Fruit fly (Drosophila melanogaster) whole organism, prepupa: ENCODE results near the gene CG4161.

Experiments
- Blimp-1 ChIP-seq: fragments of 200-800 bp; sonication (Bioruptor generic); optimal IDR thresholded peaks from 3 replicates; lab custom pipeline; 2017; ENCODE audit warnings: missing biosample characterization, missing genetic modification characterization, mild to moderate bottlenecking, moderate library complexity, missing genetic modification reagents
- CG10631 ChIP-seq: fragments of 200-800 bp; sonication (Bioruptor generic); optimal IDR thresholded peaks from 2 replicates; lab custom pipeline; 2016; ENCODE audit warnings: missing biosample characterization, missing genetic modification characterization
- CG10669 ChIP-seq: fragments of 200-800 bp; sonication (Bioruptor generic); optimal IDR thresholded peaks from 3 replicates; lab custom pipeline; 2018; ENCODE audit warnings: missing biosample characterization, mild to moderate bottlenecking, missing genetic modification characterization, moderate library complexity
- CG11294 ChIP-seq: fragments of 200-800 bp; sonication (Bioruptor generic); IDR thresholded peaks from 2 replicates; pipeline ENCODE4 v1.3.6; 2022; ENCODE audit warnings: missing biosample characterization, missing genetic modification characterization
- CG11762 ChIP-seq: fragments of 200-800 bp; sonication (Bioruptor generic); optimal IDR thresholded peaks from 3 replicates; lab custom pipeline; 2016; ENCODE audit warnings: missing biosample characterization, missing genetic modification characterization; ENCODE audit not compliant: insufficient read depth
- CG11902 ChIP-seq: fragments of 200-800 bp; sonication (Bioruptor generic); optimal IDR thresholded peaks from 3 replicates; lab custom pipeline; 2016; ENCODE audit warnings: missing biosample characterization, missing genetic modification characterization
- CG15336 ChIP-seq: fragments of 200-800 bp; sonication (Bioruptor generic); IDR thresholded peaks from 2 replicates; pipeline ENCODE4 v1.3.6; 2022; ENCODE audit warnings: missing biosample characterization, missing genetic modification characterization
- CG1621 ChIP-seq: fragments of 200-800 bp; sonication (Bioruptor generic); optimal IDR thresholded peaks from 3 replicates; lab custom pipeline; 2018; ENCODE audit warnings: missing biosample characterization, mild to moderate bottlenecking, missing genetic modification characterization
- CG16779 ChIP-seq: fragments of 200-800 bp; sonication (Bioruptor generic); optimal IDR thresholded peaks from 3 replicates; lab custom pipeline; 2017; ENCODE audit warnings: missing biosample characterization, mild to moderate bottlenecking, missing genetic modification characterization
- CG31627 ChIP-seq: fragments of 200-800 bp; sonication (Bioruptor generic); optimal IDR thresholded peaks from 3 replicates; lab custom pipeline; 2016; ENCODE audit warnings: missing biosample characterization, missing genetic modification characterization
- CG32006 ChIP-seq: fragments of 200-800 bp; sonication (Bioruptor generic); optimal IDR thresholded peaks from 3 replicates; lab custom pipeline; 2017; ENCODE audit warnings: missing biosample characterization, mild to moderate bottlenecking, missing genetic modification characterization
- CG34406 ChIP-seq: fragments of 200-800 bp; sonication (Bioruptor generic); optimal IDR thresholded peaks from 3 replicates; lab custom pipeline; 2016; ENCODE audit warnings: missing biosample characterization, missing genetic modification characterization
- CG3919 ChIP-seq: fragments of 200-800 bp; sonication (Bioruptor generic); optimal IDR thresholded peaks from 3 replicates; lab custom pipeline; 2016; ENCODE audit warnings: missing biosample characterization, missing genetic modification characterization
- CG6276 ChIP-seq: fragments of 200-800 bp; sonication (Bioruptor generic); optimal IDR thresholded peaks from 2 replicates; lab custom pipeline; 2017; ENCODE audit warnings: missing biosample characterization, mild to moderate bottlenecking, missing genetic modification characterization
- CG6792 ChIP-seq: fragments of 200-800 bp; sonication (Bioruptor generic); optimal IDR thresholded peaks from 3 replicates; lab custom pipeline; 2016; ENCODE audit warnings: missing biosample characterization, missing genetic modification characterization
- CG6808 ChIP-seq: fragments of 200-800 bp; sonication (Bioruptor generic); optimal IDR thresholded peaks from 3 replicates; lab custom pipeline; 2017; ENCODE audit warnings: missing biosample characterization, missing genetic modification characterization, mild to moderate bottlenecking, moderate library complexity, missing genetic modification reagents
- CG6854 ChIP-seq: fragments of 200-800 bp; sonication (Bioruptor generic); optimal IDR thresholded peaks from 2 replicates; lab custom pipeline; 2017; ENCODE audit warnings: missing biosample characterization, mild to moderate bottlenecking, missing genetic modification characterization
- CG7368 ChIP-seq: fragments of 200-800 bp; sonication (Bioruptor generic); optimal IDR thresholded peaks from 3 replicates; lab custom pipeline; 2016; ENCODE audit warnings: missing biosample characterization, missing genetic modification characterization
- CG8319 ChIP-seq: fragments of 200-800 bp; sonication (Bioruptor generic); optimal IDR thresholded peaks from 3 replicates; lab custom pipeline; 2016; ENCODE audit warnings: missing biosample characterization, missing genetic modification characterization
- CG8632 ChIP-seq: fragments of 200-800 bp; sonication (Bioruptor generic); optimal IDR thresholded peaks from 3 replicates; lab custom pipeline; 2016; ENCODE audit warnings: missing biosample characterization, missing genetic modification characterization
- CG9139 ChIP-seq: fragments of 200-800 bp; sonication (Bioruptor generic); optimal IDR thresholded peaks from 3 replicates; lab custom pipeline; 2017; ENCODE audit warnings: missing biosample characterization, mild to moderate bottlenecking, missing genetic modification characterization
- Eip75B ChIP-seq: fragments of 200-800 bp; sonication (Bioruptor generic); optimal IDR thresholded peaks from 3 replicates; lab custom pipeline; 2016; ENCODE audit warnings: missing biosample characterization, missing genetic modification characterization
- Eip78C ChIP-seq: fragments of 200-800 bp; sonication (Bioruptor generic); peaks from one replicate; lab custom pipeline; 2016; ENCODE audit warnings: missing biosample characterization, missing genetic modification characterization
- Eip93F ChIP-seq: fragments of 200-800 bp; sonication (Bioruptor generic); optimal IDR thresholded peaks from 2 replicates; lab custom pipeline; 2016; ENCODE audit warnings: missing biosample characterization, mild to moderate bottlenecking, missing genetic modification characterization
- Ets96B ChIP-seq: fragments of 200-800 bp; optimal IDR thresholded peaks from 2 replicates; lab custom pipeline; 2019; ENCODE audit warnings: missing biosample characterization, mild to moderate bottlenecking, missing genetic modification characterization, moderate library complexity
- Hr38 ChIP-seq: sonication (Bioruptor generic); optimal IDR thresholded peaks from 2 replicates; lab custom pipeline; 2016; ENCODE audit warnings: missing biosample characterization, missing genetic modification characterization
- Hr39 ChIP-seq: fragments of 200-800 bp; sonication (Bioruptor generic); optimal IDR thresholded peaks from 2 replicates; lab custom pipeline; 2016; ENCODE audit warnings: missing biosample characterization, missing genetic modification characterization
- Hr4 ChIP-seq: fragments of 200-800 bp; sonication (Bioruptor generic); optimal IDR thresholded peaks from 3 replicates; lab custom pipeline; 2016; ENCODE audit warnings: missing biosample characterization, missing genetic modification characterization
- Met ChIP-seq: fragments of 200-800 bp; sonication (Bioruptor generic); optimal IDR thresholded peaks from 3 replicates; lab custom pipeline; 2016; ENCODE audit warnings: missing biosample characterization, missing genetic modification characterization
- OdsH ChIP-seq: fragments of 200-800 bp; sonication (Bioruptor generic); optimal IDR thresholded peaks from 3 replicates; lab custom pipeline; 2016; ENCODE audit warnings: missing biosample characterization, missing genetic modification characterization
- Smox ChIP-seq: fragments of 200-800 bp; sonication (Bioruptor generic); optimal IDR thresholded peaks from 3 replicates; lab custom pipeline; 2016; ENCODE audit warnings: missing biosample characterization, missing genetic modification characterization
- Sox15 ChIP-seq: fragments of 200-800 bp; sonication (Bioruptor generic); optimal IDR thresholded peaks from 3 replicates; lab custom pipeline; 2016; ENCODE audit warnings: missing biosample characterization, missing genetic modification characterization
- achi ChIP-seq: fragments of 200-800 bp; sonication (Bioruptor generic); optimal IDR thresholded peaks from 3 replicates; lab custom pipeline; 2016; ENCODE audit warnings: missing biosample characterization, missing genetic modification characterization
- acj6 ChIP-seq: fragments of 200-800 bp; sonication (Bioruptor generic); optimal IDR thresholded peaks from 3 replicates; lab custom pipeline; 2016; ENCODE audit warnings: missing biosample characterization, missing genetic modification characterization
- cyc ChIP-seq: fragments of 200-800 bp; sonication (Bioruptor generic); optimal IDR thresholded peaks from 3 replicates; lab custom pipeline; 2016; ENCODE audit warnings: missing biosample characterization, missing genetic modification characterization
- dac ChIP-seq: fragments of 200-800 bp; sonication (Bioruptor generic); optimal IDR thresholded peaks from 2 replicates; lab custom pipeline; 2017; ENCODE audit warnings: missing biosample characterization, mild to moderate bottlenecking, missing genetic modification characterization
- dsx ChIP-seq: fragments of 200-800 bp; optimal IDR thresholded peaks from 3 replicates; lab custom pipeline; 2019; ENCODE audit warnings: missing biosample characterization, mild to moderate bottlenecking, missing genetic modification characterization, moderate library complexity; ENCODE audit not compliant: poor library complexity, severe bottlenecking
- eg ChIP-seq: fragments of 200-800 bp; sonication (Bioruptor generic); IDR thresholded peaks from 3 replicates; pipeline ENCODE4 v1.3.6; 2022; ENCODE audit warnings: missing biosample characterization, missing genetic modification characterization
- fd59A ChIP-seq: fragments of 200-800 bp; sonication (Bioruptor generic); optimal IDR thresholded peaks from 2 replicates; lab custom pipeline; 2017; ENCODE audit warnings: missing biosample characterization, mild to moderate bottlenecking, missing genetic modification characterization, missing genetic modification reagents
- fd85E ChIP-seq: fragments of 200-800 bp; sonication (Bioruptor generic); optimal IDR thresholded peaks from 3 replicates; lab custom pipeline; 2016; ENCODE audit warnings: missing biosample characterization, missing genetic modification characterization
- fkh ChIP-seq: fragments of 200-800 bp; sonication (Bioruptor generic); optimal IDR thresholded peaks from 3 replicates; lab custom pipeline; 2017; ENCODE audit warnings: missing biosample characterization, mild to moderate bottlenecking, missing genetic modification characterization, moderate library complexity
- lz ChIP-seq: fragments of 200-800 bp; sonication (Bioruptor generic); optimal IDR thresholded peaks from 3 replicates; lab custom pipeline; 2016; ENCODE audit warnings: missing biosample characterization, missing genetic modification characterization
- net ChIP-seq: fragments of 200-800 bp; sonication (Bioruptor generic); optimal IDR thresholded peaks from 3 replicates; lab custom pipeline; 2016; ENCODE audit warnings: missing biosample characterization, missing genetic modification characterization
- pdm3 ChIP-seq: fragments of 200-800 bp; sonication (Bioruptor generic); optimal IDR thresholded peaks from 3 replicates; lab custom pipeline; 2016; ENCODE audit warnings: missing biosample characterization, missing genetic modification characterization
- salr ChIP-seq, 2 experiments: fragments of 200-800 bp; sonication (Bioruptor generic); optimal IDR thresholded peaks; 3 replicates each; lab custom pipeline; 2016 to 2018; ENCODE audit warnings: missing biosample characterization in 2 of 2, missing genetic modification characterization in 2 of 2, mild to moderate bottlenecking in 1 of 2
- spab ChIP-seq: fragments of 200-800 bp; sonication (Bioruptor generic); optimal IDR thresholded peaks from 2 replicates; lab custom pipeline; 2017; ENCODE audit warnings: missing biosample characterization, mild to moderate bottlenecking, missing genetic modification characterization, missing genetic modification reagents
- svp ChIP-seq: fragments of 200-800 bp; sonication (Bioruptor generic); peaks from one replicate; lab custom pipeline; 2016; ENCODE audit warnings: missing biosample characterization, missing genetic modification characterization
- topi ChIP-seq: fragments of 200-800 bp; sonication (Bioruptor generic); optimal IDR thresholded peaks from 3 replicates; lab custom pipeline; 2016; ENCODE audit warnings: missing biosample characterization, missing genetic modification characterization

Gene CG4161

DNA sequence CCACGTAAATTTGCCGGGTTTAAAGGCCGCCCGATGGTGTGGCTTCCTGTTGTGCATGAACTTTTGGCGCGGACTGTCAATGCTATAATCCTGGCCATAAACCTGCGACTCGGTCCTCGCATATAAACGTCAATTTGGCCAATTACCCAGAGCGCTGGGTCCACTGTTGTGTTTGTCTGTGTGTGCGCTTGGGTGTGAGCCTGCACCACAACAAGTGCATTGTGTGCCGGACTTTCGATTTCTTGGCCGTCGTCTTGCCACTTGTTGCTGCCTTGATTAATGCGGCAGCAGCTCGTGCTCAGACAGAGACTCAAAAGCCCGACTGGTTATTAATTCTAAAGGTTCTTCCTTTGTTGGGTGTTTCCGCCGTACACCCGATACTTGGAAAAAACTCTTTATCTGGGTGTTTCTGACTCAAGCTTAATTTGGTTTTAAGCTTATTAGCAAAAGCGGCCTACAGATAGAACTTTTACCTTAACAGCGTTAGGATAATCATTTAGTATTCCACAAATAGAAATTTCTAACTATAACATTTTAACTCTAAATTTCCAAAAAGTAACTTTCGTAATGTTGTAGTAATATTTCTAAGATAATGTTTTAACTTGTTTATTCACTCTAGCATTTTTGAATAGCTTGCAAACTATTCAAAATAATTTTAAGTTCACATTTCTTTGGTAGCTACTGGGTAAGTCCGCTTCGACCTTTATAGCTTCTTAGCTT is 45.1 kb upstream of the CG4161 start (continued):
- no peak for TF ChIP-seq fkh
- TF ChIP-seq CG8319 (GFP tag; lab: Kevin White, UChicago), result no peak
- TF ChIP-seq CG3919 (GFP tag; lab: Kevin White, UChicago), result peak; percentile 25
- peak; percentile 47 for TF ChIP-seq CG10669
- no peak for TF ChIP-seq CG16779 (tag; lab: Kevin White, UChicago)
- peak; percentile 62 for TF ChIP-seq fd59A (GFP tag; lab: Kevin White, UChicago)
- no peak for TF ChIP-seq CG7368 (GFP tag; lab: Kevin White, UChicago)
- peak; percentile 50 for TF ChIP-seq CG31627
- peak; percentile 44 for TF ChIP-seq lz (GFP tag; lab: Kevin White, UChicago)

DNA sequence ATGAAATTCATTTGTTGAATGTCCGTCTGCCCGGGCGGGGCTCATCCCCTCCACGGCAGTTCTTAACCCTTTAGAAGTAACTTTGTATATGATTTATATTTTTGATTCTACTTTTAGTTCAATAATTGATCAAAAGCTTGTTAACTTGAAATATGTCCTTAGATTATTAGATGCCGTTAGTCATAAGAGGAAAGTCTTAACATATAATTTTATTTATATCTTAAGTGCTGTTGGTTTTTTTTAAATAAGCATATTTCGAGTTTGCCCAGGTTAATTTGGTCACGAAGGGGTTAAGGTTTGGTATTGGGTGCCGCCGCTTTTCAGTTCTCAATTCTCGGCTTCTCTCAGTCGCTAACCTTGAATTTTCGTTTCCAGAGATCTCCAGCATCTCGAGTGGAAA is 44.1 kb upstream of the CG4161 start:
- TF ChIP-seq fd59A (GFP tag; lab: Kevin White, UChicago) (peak; percentile 87), CG11294 (GFP tag; lab: Robert Waterston, UW) (no peak), topi (GFP tag; lab: Kevin White, UChicago) (peak; percentile 85), CG34406 (GFP tag; lab: Kevin White, UChicago) (peak; percentile 53), CG6276 (GFP tag; lab: Kevin White, UChicago) (no peak), CG6792 (GFP tag; lab: Kevin White, UChicago) (peak; percentile 65), CG11762 (GFP tag; lab: Kevin White, UChicago) (no peak), Sox15 (peak; percentile 38), fd85E (GFP tag; lab: Kevin White, UChicago) (no peak), CG15336 (GFP tag; lab: Robert Waterston, UW) (no peak), pdm3 (GFP tag; lab: Kevin White, UChicago) (peak; percentile 50), CG10669 (peak; percentile 83), eg (GFP tag; lab: Robert Waterston, UW) (no peak), CG7368 (GFP tag; lab: Kevin White, UChicago) (peak; percentile 63), Eip75B (GFP tag; lab: Kevin White, UChicago) (peak; percentile 72), svp (GFP tag; lab: Kevin White, UChicago) (peak; percentile 91), CG6808 (GFP tag; lab: Kevin White, UChicago) (peak; percentile 89), salr (GFP tag; optimal IDR thresholded peaks at IDR 0.05; lab: Kevin White, UChicago) (peak in 1 of 2 experiments; percentile 68), acj6 (GFP tag; lab: Kevin White, UChicago) (peak; percentile 62), Blimp-1 (GFP tag; lab: Kevin White, UChicago) (peak; percentile 53), dsx (peak; percentile 85), cyc (GFP tag; lab: Kevin White, UChicago) (peak; percentile 67), CG1621 (tag; lab: Kevin White, UChicago) (peak; percentile 62), Hr38 (GFP tag; lab: Kevin White, UChicago) (no peak), Ets96B (tag; lab: Kevin White, UChicago) (peak; percentile 88), spab (GFP tag; lab: Kevin White, UChicago) (peak; percentile 83), CG11902 (GFP tag; lab: Kevin White, UChicago) (peak; percentile 39), net (GFP tag; lab: Kevin White, UChicago) (peak; percentile 36), CG10631 (GFP tag; lab: Kevin White, UChicago) (peak; percentile 60), OdsH (GFP tag; lab: Kevin White, UChicago) (peak; percentile 66), Eip78C (GFP tag; lab: Kevin White, UChicago) (peak; percentile 94), achi (GFP tag; lab: Kevin White, UChicago) (peak; percentile 62), lz (GFP tag; lab: Kevin White, UChicago) (peak; percentile 67), Met (GFP tag; lab: Kevin White, UChicago) (peak; percentile 85), fkh (no peak), Hr39 (peak; percentile 54), CG9139 (GFP tag; lab: Kevin White, UChicago) (peak; percentile 74), CG32006 (GFP tag; lab: Kevin White, UChicago) (no peak), Smox (GFP tag; lab: Kevin White, UChicago) (peak; percentile 84), dac (GFP tag; lab: Kevin White, UChicago) (no peak), CG3919 (GFP tag; lab: Kevin White, UChicago) (peak; percentile 43), CG6854 (peak; percentile 10), CG31627 (peak; percentile 71), CG8632 (GFP tag; lab: Kevin White, UChicago) (peak; percentile 58), Eip93F (GFP tag; lab: Kevin White, UChicago) (peak; percentile 20), Hr4 (no peak)
